Fruit fly (Drosophila melanogaster) whole organism, adult: ENCODE results near the gene CG17124.

Experiments used
- CG12768 ChIP-seq: fragments of 200-800 bp; sonication (Bioruptor generic); optimal IDR thresholded peaks from 2 replicates; lab custom pipeline; 2017; ENCODE audit warnings: missing biosample characterization, missing genetic modification characterization, mild to moderate bottlenecking, moderate library complexity, missing genetic modification reagents
- CG14711 ChIP-seq: fragments of 200-800 bp; sonication (Bioruptor generic); optimal IDR thresholded peaks from 2 replicates; lab custom pipeline; 2018; ENCODE audit warnings: missing biosample characterization, mild to moderate bottlenecking, missing genetic modification characterization, moderate library complexity
- CG33017 ChIP-seq: fragments of 200-800 bp; sonication (Bioruptor generic); optimal IDR thresholded peaks from 2 replicates; lab custom pipeline; 2018; ENCODE audit warnings: missing biosample characterization, mild to moderate bottlenecking, missing genetic modification characterization, moderate library complexity
- CG7101 ChIP-seq: fragments of 200-800 bp; sonication (Bioruptor generic); optimal IDR thresholded peaks from 2 replicates; lab custom pipeline; 2018; ENCODE audit warnings: missing biosample characterization, mild to moderate bottlenecking, missing genetic modification characterization, moderate library complexity
- Crg-1 ChIP-seq: fragments of 200-800 bp; sonication (Bioruptor generic); optimal IDR thresholded peaks from 2 replicates; lab custom pipeline; 2016; ENCODE audit warnings: missing biosample characterization, missing genetic modification characterization
- Hr96 ChIP-seq: fragments of 200-800 bp; sonication (Bioruptor generic); optimal IDR thresholded peaks from 2 replicates; lab custom pipeline; 2016; ENCODE audit warnings: missing biosample characterization, missing genetic modification characterization
- bab1 ChIP-seq: fragments of 200-800 bp; sonication (Bioruptor generic); optimal IDR thresholded peaks from 3 replicates; lab custom pipeline; 2019; ENCODE audit warnings: missing biosample characterization, mild to moderate bottlenecking, missing genetic modification characterization, moderate library complexity
- cnc ChIP-seq, 2 experiments: fragments of >200 bp; optimal IDR thresholded peaks; 2 replicates each; lab custom pipeline; 2017
- kay ChIP-seq: fragments of 200-800 bp; sonication (Bioruptor generic); peaks from one replicate; lab custom pipeline; 2016; ENCODE audit warnings: missing biosample characterization, missing genetic modification characterization, borderline replicate concordance

dm6 chr2L:10774041-10774440, 17.9 kb upstream of the CG17124 start:
- TF ChIP-seq Crg-1 (GFP tag; lab: Kevin White, UChicago), result no peak
- TF ChIP-seq CG33017, result no peak
- no peak for TF ChIP-seq CG12768 (GFP tag; lab: Kevin White, UChicago)
- no peak for TF ChIP-seq bab1 (GFP tag; lab: Kevin White, UChicago)
- TF ChIP-seq kay (GFP tag; lab: Kevin White, UChicago), result no peak
- no peak for TF ChIP-seq cnc (optimal IDR thresholded peaks at IDR 0.05; lab: Kevin White, UChicago)
- TF ChIP-seq CG7101 (tag; lab: Kevin White, UChicago), result no peak
- TF ChIP-seq Hr96 (GFP tag; lab: Kevin White, UChicago), result no peak
- no peak for TF ChIP-seq CG14711 (tag; lab: Kevin White, UChicago)
